Fruit fly (Drosophila melanogaster): ENCODE results near the gene CG4318.

- TF ChIP-seq caup (GFP tag; optimal IDR thresholded peaks at IDR 0.05; ENCODE audit: severe bottlenecking) (no peak), CG9437 (GFP tag; optimal IDR thresholded peaks at IDR 0.05) (no peak), wdn (GFP tag; IDR thresholded peaks at IDR 0.05) (no peak), CG1529 (GFP tag; optimal IDR thresholded peaks at IDR 0.05) (no peak), BtbVII (GFP tag; optimal IDR thresholded peaks at IDR 0.05) (no peak), CG17568 (GFP tag; optimal IDR thresholded peaks at IDR 0.05) (no peak), CG3407 (GFP tag; optimal IDR thresholded peaks at IDR 0.05) (no peak), exex (tag; optimal IDR thresholded peaks at IDR 0.05) (no peak), hbn (GFP tag; IDR thresholded peaks at IDR 0.05; ENCODE audit: partially characterized antibody) (no peak), tna (GFP tag; IDR thresholded peaks at IDR 0.05; ENCODE audit: partially characterized antibody) (no peak)
Measured at dm6 chrX:13189032-13189431, 34.3 kb upstream of the CG4318 start, which contains the start of gene Lgr4.
